Fruit fly (Drosophila melanogaster) whole organism, prepupa: Measurements from ENCODE around the gene ct.

Experiments
- Blimp-1 ChIP-seq: fragments of 200-800 bp; sonication (Bioruptor generic); optimal IDR thresholded peaks from 3 replicates; lab custom pipeline; 2017; ENCODE audit warnings: missing biosample characterization, missing genetic modification characterization, mild to moderate bottlenecking, moderate library complexity, missing genetic modification reagents
- CG10631 ChIP-seq: fragments of 200-800 bp; sonication (Bioruptor generic); optimal IDR thresholded peaks from 2 replicates; lab custom pipeline; 2016; ENCODE audit warnings: missing biosample characterization, missing genetic modification characterization
- CG10669 ChIP-seq: fragments of 200-800 bp; sonication (Bioruptor generic); optimal IDR thresholded peaks from 3 replicates; lab custom pipeline; 2018; ENCODE audit warnings: missing biosample characterization, mild to moderate bottlenecking, missing genetic modification characterization, moderate library complexity
- CG11294 ChIP-seq: fragments of 200-800 bp; sonication (Bioruptor generic); IDR thresholded peaks from 2 replicates; pipeline ENCODE4 v1.3.6; 2022; ENCODE audit warnings: missing biosample characterization, missing genetic modification characterization
- CG11762 ChIP-seq: fragments of 200-800 bp; sonication (Bioruptor generic); optimal IDR thresholded peaks from 3 replicates; lab custom pipeline; 2016; ENCODE audit warnings: missing biosample characterization, missing genetic modification characterization; ENCODE audit not compliant: insufficient read depth
- CG11902 ChIP-seq: fragments of 200-800 bp; sonication (Bioruptor generic); optimal IDR thresholded peaks from 3 replicates; lab custom pipeline; 2016; ENCODE audit warnings: missing biosample characterization, missing genetic modification characterization
- CG15336 ChIP-seq: fragments of 200-800 bp; sonication (Bioruptor generic); IDR thresholded peaks from 2 replicates; pipeline ENCODE4 v1.3.6; 2022; ENCODE audit warnings: missing biosample characterization, missing genetic modification characterization
- CG1621 ChIP-seq: fragments of 200-800 bp; sonication (Bioruptor generic); optimal IDR thresholded peaks from 3 replicates; lab custom pipeline; 2018; ENCODE audit warnings: missing biosample characterization, mild to moderate bottlenecking, missing genetic modification characterization
- CG16779 ChIP-seq: fragments of 200-800 bp; sonication (Bioruptor generic); optimal IDR thresholded peaks from 3 replicates; lab custom pipeline; 2017; ENCODE audit warnings: missing biosample characterization, mild to moderate bottlenecking, missing genetic modification characterization
- CG3032 ChIP-seq: fragments of 200-800 bp; optimal IDR thresholded peaks from 2 replicates; lab custom pipeline; 2019; ENCODE audit warnings: missing biosample characterization, mild to moderate bottlenecking, missing genetic modification characterization, moderate library complexity
- CG32006 ChIP-seq: fragments of 200-800 bp; sonication (Bioruptor generic); optimal IDR thresholded peaks from 3 replicates; lab custom pipeline; 2017; ENCODE audit warnings: missing biosample characterization, mild to moderate bottlenecking, missing genetic modification characterization
- CG34406 ChIP-seq: fragments of 200-800 bp; sonication (Bioruptor generic); optimal IDR thresholded peaks from 3 replicates; lab custom pipeline; 2016; ENCODE audit warnings: missing biosample characterization, missing genetic modification characterization
- CG4318 ChIP-seq: fragments of 200-800 bp; sonication (Bioruptor generic); optimal IDR thresholded peaks from 3 replicates; lab custom pipeline; 2017; ENCODE audit warnings: missing biosample characterization, mild to moderate bottlenecking, missing genetic modification characterization
- CG6163 ChIP-seq: fragments of 200-800 bp; sonication (Bioruptor generic); IDR thresholded peaks from 3 replicates; pipeline ENCODE4 v1.3.6; 2022; ENCODE audit warnings: missing biosample characterization, missing genetic modification characterization
- CG6276 ChIP-seq: fragments of 200-800 bp; sonication (Bioruptor generic); optimal IDR thresholded peaks from 2 replicates; lab custom pipeline; 2017; ENCODE audit warnings: missing biosample characterization, mild to moderate bottlenecking, missing genetic modification characterization
- CG6792 ChIP-seq: fragments of 200-800 bp; sonication (Bioruptor generic); optimal IDR thresholded peaks from 3 replicates; lab custom pipeline; 2016; ENCODE audit warnings: missing biosample characterization, missing genetic modification characterization
- CG6808 ChIP-seq: fragments of 200-800 bp; sonication (Bioruptor generic); optimal IDR thresholded peaks from 3 replicates; lab custom pipeline; 2017; ENCODE audit warnings: missing biosample characterization, missing genetic modification characterization, mild to moderate bottlenecking, moderate library complexity, missing genetic modification reagents
- CG6854 ChIP-seq: fragments of 200-800 bp; sonication (Bioruptor generic); optimal IDR thresholded peaks from 2 replicates; lab custom pipeline; 2017; ENCODE audit warnings: missing biosample characterization, mild to moderate bottlenecking, missing genetic modification characterization
- CG8119 ChIP-seq: fragments of 200-800 bp; sonication (Bioruptor generic); IDR thresholded peaks from 3 replicates; pipeline ENCODE4 v1.3.6; 2022; ENCODE audit warnings: missing biosample characterization, missing genetic modification characterization
- CG8319 ChIP-seq: fragments of 200-800 bp; sonication (Bioruptor generic); optimal IDR thresholded peaks from 3 replicates; lab custom pipeline; 2016; ENCODE audit warnings: missing biosample characterization, missing genetic modification characterization
- CG8632 ChIP-seq: fragments of 200-800 bp; sonication (Bioruptor generic); optimal IDR thresholded peaks from 3 replicates; lab custom pipeline; 2016; ENCODE audit warnings: missing biosample characterization, missing genetic modification characterization
- CG9139 ChIP-seq: fragments of 200-800 bp; sonication (Bioruptor generic); optimal IDR thresholded peaks from 3 replicates; lab custom pipeline; 2017; ENCODE audit warnings: missing biosample characterization, mild to moderate bottlenecking, missing genetic modification characterization
- Eip75B ChIP-seq: fragments of 200-800 bp; sonication (Bioruptor generic); optimal IDR thresholded peaks from 3 replicates; lab custom pipeline; 2016; ENCODE audit warnings: missing biosample characterization, missing genetic modification characterization
- Eip78C ChIP-seq: fragments of 200-800 bp; sonication (Bioruptor generic); peaks from one replicate; lab custom pipeline; 2016; ENCODE audit warnings: missing biosample characterization, missing genetic modification characterization
- Eip93F ChIP-seq: fragments of 200-800 bp; sonication (Bioruptor generic); optimal IDR thresholded peaks from 2 replicates; lab custom pipeline; 2016; ENCODE audit warnings: missing biosample characterization, mild to moderate bottlenecking, missing genetic modification characterization
- Ets21C ChIP-seq: fragments of 200-800 bp; sonication (Bioruptor generic); optimal IDR thresholded peaks from 3 replicates; lab custom pipeline; 2016; ENCODE audit warnings: missing biosample characterization, missing genetic modification characterization
- Ets96B ChIP-seq: fragments of 200-800 bp; optimal IDR thresholded peaks from 2 replicates; lab custom pipeline; 2019; ENCODE audit warnings: missing biosample characterization, mild to moderate bottlenecking, missing genetic modification characterization, moderate library complexity
- Hr39 ChIP-seq: fragments of 200-800 bp; sonication (Bioruptor generic); optimal IDR thresholded peaks from 2 replicates; lab custom pipeline; 2016; ENCODE audit warnings: missing biosample characterization, missing genetic modification characterization
- Lpt ChIP-seq: fragments of 200-800 bp; sonication (Bioruptor generic); optimal IDR thresholded peaks from 3 replicates; lab custom pipeline; 2016; ENCODE audit warnings: missing biosample characterization, missing genetic modification characterization
- Met ChIP-seq: fragments of 200-800 bp; sonication (Bioruptor generic); optimal IDR thresholded peaks from 3 replicates; lab custom pipeline; 2016; ENCODE audit warnings: missing biosample characterization, missing genetic modification characterization
- OdsH ChIP-seq: fragments of 200-800 bp; sonication (Bioruptor generic); optimal IDR thresholded peaks from 3 replicates; lab custom pipeline; 2016; ENCODE audit warnings: missing biosample characterization, missing genetic modification characterization
- Smox ChIP-seq: fragments of 200-800 bp; sonication (Bioruptor generic); optimal IDR thresholded peaks from 3 replicates; lab custom pipeline; 2016; ENCODE audit warnings: missing biosample characterization, missing genetic modification characterization
- Sox14 ChIP-seq: fragments of 200-800 bp; sonication (Bioruptor generic); optimal IDR thresholded peaks from 3 replicates; lab custom pipeline; 2016; ENCODE audit warnings: missing biosample characterization, missing genetic modification characterization
- Sox15 ChIP-seq: fragments of 200-800 bp; sonication (Bioruptor generic); optimal IDR thresholded peaks from 3 replicates; lab custom pipeline; 2016; ENCODE audit warnings: missing biosample characterization, missing genetic modification characterization
- achi ChIP-seq: fragments of 200-800 bp; sonication (Bioruptor generic); optimal IDR thresholded peaks from 3 replicates; lab custom pipeline; 2016; ENCODE audit warnings: missing biosample characterization, missing genetic modification characterization
- cyc ChIP-seq: fragments of 200-800 bp; sonication (Bioruptor generic); optimal IDR thresholded peaks from 3 replicates; lab custom pipeline; 2016; ENCODE audit warnings: missing biosample characterization, missing genetic modification characterization
- dsx ChIP-seq: fragments of 200-800 bp; optimal IDR thresholded peaks from 3 replicates; lab custom pipeline; 2019; ENCODE audit warnings: missing biosample characterization, mild to moderate bottlenecking, missing genetic modification characterization, moderate library complexity; ENCODE audit not compliant: poor library complexity, severe bottlenecking
- eg ChIP-seq: fragments of 200-800 bp; sonication (Bioruptor generic); IDR thresholded peaks from 3 replicates; pipeline ENCODE4 v1.3.6; 2022; ENCODE audit warnings: missing biosample characterization, missing genetic modification characterization
- esn ChIP-seq: fragments of 200-800 bp; sonication (Bioruptor generic); optimal IDR thresholded peaks from 2 replicates; lab custom pipeline; 2016; ENCODE audit warnings: missing biosample characterization, mild to moderate bottlenecking, missing genetic modification characterization, moderate library complexity
- fd59A ChIP-seq: fragments of 200-800 bp; sonication (Bioruptor generic); optimal IDR thresholded peaks from 2 replicates; lab custom pipeline; 2017; ENCODE audit warnings: missing biosample characterization, mild to moderate bottlenecking, missing genetic modification characterization, missing genetic modification reagents
- fd85E ChIP-seq: fragments of 200-800 bp; sonication (Bioruptor generic); optimal IDR thresholded peaks from 3 replicates; lab custom pipeline; 2016; ENCODE audit warnings: missing biosample characterization, missing genetic modification characterization
- fkh ChIP-seq: fragments of 200-800 bp; sonication (Bioruptor generic); optimal IDR thresholded peaks from 3 replicates; lab custom pipeline; 2017; ENCODE audit warnings: missing biosample characterization, mild to moderate bottlenecking, missing genetic modification characterization, moderate library complexity
- lz ChIP-seq: fragments of 200-800 bp; sonication (Bioruptor generic); optimal IDR thresholded peaks from 3 replicates; lab custom pipeline; 2016; ENCODE audit warnings: missing biosample characterization, missing genetic modification characterization
- pdm3 ChIP-seq: fragments of 200-800 bp; sonication (Bioruptor generic); optimal IDR thresholded peaks from 3 replicates; lab custom pipeline; 2016; ENCODE audit warnings: missing biosample characterization, missing genetic modification characterization
- salr ChIP-seq, 2 experiments: fragments of 200-800 bp; sonication (Bioruptor generic); optimal IDR thresholded peaks; 3 replicates each; lab custom pipeline; 2016 to 2018; ENCODE audit warnings: missing biosample characterization in 2 of 2, missing genetic modification characterization in 2 of 2, mild to moderate bottlenecking in 1 of 2
- spab ChIP-seq: fragments of 200-800 bp; sonication (Bioruptor generic); optimal IDR thresholded peaks from 2 replicates; lab custom pipeline; 2017; ENCODE audit warnings: missing biosample characterization, mild to moderate bottlenecking, missing genetic modification characterization, missing genetic modification reagents
- ss ChIP-seq, 2 experiments: fragments of 200-800 bp; sonication (Bioruptor generic); optimal IDR thresholded peaks; 2 replicates in 1 of 2; 3 replicates in 1 of 2; lab custom pipeline; 2017 to 2018; ENCODE audit warnings: mild to moderate bottlenecking in 2 of 2, missing biosample characterization in 2 of 2, missing genetic modification characterization in 2 of 2, moderate library complexity in 1 of 2
- svp ChIP-seq: fragments of 200-800 bp; sonication (Bioruptor generic); peaks from one replicate; lab custom pipeline; 2016; ENCODE audit warnings: missing biosample characterization, missing genetic modification characterization
- topi ChIP-seq: fragments of 200-800 bp; sonication (Bioruptor generic); optimal IDR thresholded peaks from 3 replicates; lab custom pipeline; 2016; ENCODE audit warnings: missing biosample characterization, missing genetic modification characterization

ct gene

dm6 chrX:7651657-7652056 lies 43.4 kb downstream of the ct start (continued):
- TF ChIP-seq Smox (peak; percentile 82), ss (GFP tag; optimal IDR thresholded peaks at IDR 0.05; lab: Kevin White, UChicago) (peak in 1 of 2 experiments; percentile 49), Lpt (GFP tag; lab: Kevin White, UChicago) (peak; percentile 41), CG10631 (GFP tag; lab: Kevin White, UChicago) (peak; percentile 69), CG6163 (GFP tag; lab: Robert Waterston, UW) (peak; percentile 76), Ets21C (GFP tag; lab: Kevin White, UChicago) (peak; percentile 79), pdm3 (GFP tag; lab: Kevin White, UChicago) (peak; percentile 82), Sox14 (GFP tag; lab: Kevin White, UChicago) (peak; percentile 81), spab (GFP tag; lab: Kevin White, UChicago) (peak; percentile 27), CG4318 (GFP tag; lab: Kevin White, UChicago) (peak; percentile 33), CG3032 (peak; percentile 63)
- TF ChIP-seq, all 60 proteins: peak for 57

- TF ChIP-seq CG11294 (GFP tag; lab: Robert Waterston, UW) (no peak), CG34406 (GFP tag; lab: Kevin White, UChicago) (no peak), Ets96B (tag; lab: Kevin White, UChicago) (peak; percentile 2), CG6792 (GFP tag; lab: Kevin White, UChicago) (peak; percentile 23), CG8632 (GFP tag; lab: Kevin White, UChicago) (no peak), pdm3 (GFP tag; lab: Kevin White, UChicago) (no peak), Eip75B (GFP tag; lab: Kevin White, UChicago) (no peak), CG8319 (no peak), Sox15 (GFP tag; lab: Kevin White, UChicago) (no peak), CG32006 (GFP tag; lab: Kevin White, UChicago) (no peak), CG10631 (GFP tag; lab: Kevin White, UChicago) (no peak), spab (GFP tag; lab: Kevin White, UChicago) (no peak), fkh (GFP tag; lab: Kevin White, UChicago) (no peak), Met (peak; percentile 52), fd59A (GFP tag; lab: Kevin White, UChicago) (no peak), dsx (no peak), svp (GFP tag; lab: Kevin White, UChicago) (peak; percentile 69), Eip93F (GFP tag; lab: Kevin White, UChicago) (no peak), fd85E (no peak), CG6276 (GFP tag; lab: Kevin White, UChicago) (no peak), Blimp-1 (GFP tag; lab: Kevin White, UChicago) (no peak), lz (GFP tag; lab: Kevin White, UChicago) (peak; percentile 23), CG10669 (GFP tag; lab: Kevin White, UChicago) (peak; percentile 0), Hr39 (GFP tag; lab: Kevin White, UChicago) (peak; percentile 41), CG9139 (GFP tag; lab: Kevin White, UChicago) (no peak), CG11762 (GFP tag; lab: Kevin White, UChicago) (no peak), CG6808 (GFP tag; lab: Kevin White, UChicago) (no peak), Smox (peak; percentile 15), CG6854 (GFP tag; lab: Kevin White, UChicago) (no peak), CG16779 (no peak), CG15336 (no peak), topi (GFP tag; lab: Kevin White, UChicago) (peak; percentile 23), CG4318 (GFP tag; lab: Kevin White, UChicago) (no peak), esn (GFP tag; lab: Kevin White, UChicago) (peak; percentile 45), eg (GFP tag; lab: Robert Waterston, UW) (no peak), Lpt (GFP tag; lab: Kevin White, UChicago) (no peak), achi (peak; percentile 0), cyc (peak; percentile 41), ss (GFP tag; optimal IDR thresholded peaks at IDR 0.05; lab: Kevin White, UChicago) (no peak), CG3032 (peak; percentile 10), CG8119 (GFP tag; lab: Robert Waterston, UW) (no peak), Eip78C (peak; percentile 77), CG1621 (tag; lab: Kevin White, UChicago) (no peak), CG11902 (GFP tag; lab: Kevin White, UChicago) (no peak), salr (GFP tag; optimal IDR thresholded peaks at IDR 0.05; lab: Kevin White, UChicago) (no peak), OdsH (peak; percentile 34)
Observed at dm6 chrX:7657429-7657828, 49.2 kb downstream of the ct start.
